Fruit fly (Drosophila melanogaster): ENCODE results near the gene CG7376.

- TF ChIP-seq CG5204 (GFP tag; optimal IDR thresholded peaks at IDR 0.05), result no peak
- TF ChIP-seq CG7101 (tag; optimal IDR thresholded peaks at IDR 0.05), result no peak
- no peak for TF ChIP-seq Mnt (GFP tag; optimal IDR thresholded peaks at IDR 0.05)
- TF ChIP-seq CG7045 (GFP tag; optimal IDR thresholded peaks at IDR 0.05), result no peak
- TF ChIP-seq kay (GFP tag; ENCODE audit: borderline replicate concordance), result no peak
- TF ChIP-seq toe (GFP tag; optimal IDR thresholded peaks at IDR 0.05), result no peak
- no peak for TF ChIP-seq CG12768 (GFP tag; optimal IDR thresholded peaks at IDR 0.05)
- TF ChIP-seq pad (GFP tag; optimal IDR thresholded peaks at IDR 0.05), result no peak
- TF ChIP-seq Clk (GFP tag; optimal IDR thresholded peaks at IDR 0.05), result no peak
- no peak for TF ChIP-seq bab1 (GFP tag; optimal IDR thresholded peaks at IDR 0.05)
Measured at dm6 chr3L:6157327-6158032, 16.6 kb upstream of the CG7376 start, which contains the start of gene CG13297.

Measured in whole organism, adult.